Worm (Caenorhabditis elegans) whole organism, L2 larva: ENCODE data around the gene ints-11.

Source experiments
- C34F6.9 ChIP-seq: fragments of 150-350 bp; optimal IDR thresholded peaks from 2 replicates; lab custom pipeline; 2014; ENCODE audit warnings: missing biosample characterization, missing genetic modification characterization
- F13H6.1 ChIP-seq: sonication (generic microtip); optimal IDR thresholded peaks from 2 replicates; lab custom pipeline; 2016; ENCODE audit warnings: missing genetic modification characterization, missing compliant biosample characterization
- R02D3.7 ChIP-seq: fragments of 150-350 bp; optimal IDR thresholded peaks from 2 replicates; lab custom pipeline; 2014; ENCODE audit warnings: missing biosample characterization, missing genetic modification characterization
- Y55F3AM.14 ChIP-seq: fragments of 200-800 bp; sonication (Bioruptor generic); optimal IDR thresholded peaks from 2 replicates; lab custom pipeline; 2018; ENCODE audit warnings: mild to moderate bottlenecking, missing genetic modification characterization, missing compliant biosample characterization
- ZK546.5 ChIP-seq: sonication (generic microtip); optimal IDR thresholded peaks from 2 replicates; lab custom pipeline; 2017; ENCODE audit warnings: missing biosample characterization, missing genetic modification characterization
- alr-1 ChIP-seq: fragments of 150-350 bp; optimal IDR thresholded peaks from 2 replicates; lab custom pipeline; 2014; ENCODE audit warnings: missing biosample characterization, missing genetic modification characterization
- aly-2 ChIP-seq: fragments of 150-350 bp; optimal IDR thresholded peaks from 2 replicates; lab custom pipeline; 2014; ENCODE audit warnings: missing biosample characterization, missing genetic modification characterization
- ama-1 ChIP-seq: fragments of 150-350 bp; optimal IDR thresholded peaks from 2 replicates; lab custom pipeline; 2018; ENCODE audit warnings: inconsistent platforms
- blmp-1 ChIP-seq: sonication (generic microtip); optimal IDR thresholded peaks from 2 replicates; lab custom pipeline; 2017; ENCODE audit warnings: missing genetic modification characterization, mild to moderate bottlenecking, missing compliant biosample characterization, antibody characterized with exemption, moderate library complexity; ENCODE audit not compliant: insufficient read depth
- ceh-82 ChIP-seq: fragments of 150-350 bp; optimal IDR thresholded peaks from 2 replicates; lab custom pipeline; 2014; ENCODE audit warnings: missing biosample characterization, missing genetic modification characterization
- crh-2 ChIP-seq: sonication (generic microtip); optimal IDR thresholded peaks from 2 replicates; lab custom pipeline; 2017; ENCODE audit warnings: missing biosample characterization, missing genetic modification characterization
- dmd-4 ChIP-seq: sonication (generic microtip); optimal IDR thresholded peaks from 2 replicates; lab custom pipeline; 2017; ENCODE audit warnings: missing biosample characterization, missing genetic modification characterization
- elt-1 ChIP-seq: fragments of 150-350 bp; optimal IDR thresholded peaks from 2 replicates; lab custom pipeline; 2014; ENCODE audit warnings: missing biosample characterization, missing genetic modification characterization
- elt-3 ChIP-seq: sonication (generic microtip); optimal IDR thresholded peaks from 2 replicates; lab custom pipeline; 2017; ENCODE audit warnings: missing biosample characterization, missing genetic modification characterization
- fos-1 ChIP-seq: fragments of 150-350 bp; optimal IDR thresholded peaks from 2 replicates; lab custom pipeline; 2014; ENCODE audit warnings: missing biosample characterization, missing genetic modification characterization
- gmeb-1 ChIP-seq: fragments of 150-350 bp; optimal IDR thresholded peaks from 2 replicates; lab custom pipeline; 2014; ENCODE audit warnings: missing biosample characterization, missing genetic modification characterization
- lin-11 ChIP-seq: fragments of 150-350 bp; sonication (generic microtip); optimal IDR thresholded peaks from 2 replicates; lab custom pipeline; 2014; ENCODE audit warnings: missing biosample characterization, missing genetic modification characterization, inconsistent platforms, mixed read lengths
- lin-13 ChIP-seq: fragments of 150-350 bp; optimal IDR thresholded peaks from 2 replicates; lab custom pipeline; 2014; ENCODE audit warnings: missing biosample characterization, missing genetic modification reagents, missing genetic modification characterization
- lin-39 ChIP-seq: fragments of 150-350 bp; optimal IDR thresholded peaks from 2 replicates; lab custom pipeline; 2014; ENCODE audit warnings: missing biosample characterization, missing genetic modification reagents, missing genetic modification characterization
- mab-5 ChIP-seq: fragments of 150-350 bp; optimal IDR thresholded peaks from 2 replicates; lab custom pipeline; 2014; ENCODE audit warnings: missing biosample characterization, missing genetic modification characterization
- mdl-1 ChIP-seq, 2 experiments: fragments of 150-350 bp in 1 of 2; sonication (generic microtip) in 1 of 2; optimal IDR thresholded peaks; 2 replicates each; lab custom pipeline; 2017; ENCODE audit warnings: missing biosample characterization in 2 of 2, missing genetic modification characterization in 2 of 2
- nhr-10 ChIP-seq: sonication (generic microtip); optimal IDR thresholded peaks from 2 replicates; lab custom pipeline; 2017; ENCODE audit warnings: missing biosample characterization, missing genetic modification characterization
- nhr-11 ChIP-seq: fragments of 150-350 bp; optimal IDR thresholded peaks from 2 replicates; lab custom pipeline; 2014; ENCODE audit warnings: missing biosample characterization, missing genetic modification characterization
- nhr-12 ChIP-seq: fragments of 150-350 bp; optimal IDR thresholded peaks from 2 replicates; lab custom pipeline; 2014; ENCODE audit warnings: missing biosample characterization, missing genetic modification characterization
- nhr-129 ChIP-seq: fragments of 150-350 bp; optimal IDR thresholded peaks from 2 replicates; lab custom pipeline; 2014; ENCODE audit warnings: missing biosample characterization, missing genetic modification characterization
- nhr-21 ChIP-seq: fragments of 150-350 bp; optimal IDR thresholded peaks from 2 replicates; lab custom pipeline; 2014; ENCODE audit warnings: missing biosample characterization, missing genetic modification characterization
- nhr-23 ChIP-seq: fragments of 150-350 bp; optimal IDR thresholded peaks from 2 replicates; lab custom pipeline; 2014; ENCODE audit warnings: missing biosample characterization, missing genetic modification reagents, missing genetic modification characterization
- nhr-237 ChIP-seq: fragments of 150-350 bp; optimal IDR thresholded peaks from 2 replicates; lab custom pipeline; 2014; ENCODE audit warnings: missing biosample characterization, missing genetic modification characterization
- nhr-25 ChIP-seq: fragments of 150-350 bp; sonication (generic microtip); optimal IDR thresholded peaks from 3 replicates; lab custom pipeline; 2014; ENCODE audit warnings: missing biosample characterization, missing genetic modification characterization
- nhr-6 ChIP-seq: fragments of 150-350 bp; optimal IDR thresholded peaks from 2 replicates; lab custom pipeline; 2014; ENCODE audit warnings: missing biosample characterization, missing genetic modification characterization
- nhr-77 ChIP-seq: fragments of 150-350 bp; optimal IDR thresholded peaks from 2 replicates; lab custom pipeline; 2014; ENCODE audit warnings: missing biosample characterization, missing genetic modification characterization
- peb-1 ChIP-seq: fragments of 150-350 bp; optimal IDR thresholded peaks from 2 replicates; lab custom pipeline; 2014; ENCODE audit warnings: missing biosample characterization, missing genetic modification characterization
- sem-4 ChIP-seq: fragments of 150-350 bp; optimal IDR thresholded peaks from 2 replicates; lab custom pipeline; 2014; ENCODE audit warnings: missing biosample characterization, missing genetic modification reagents, missing genetic modification characterization
- skn-1 ChIP-seq: sonication (generic microtip); optimal IDR thresholded peaks from 2 replicates; lab custom pipeline; 2017; ENCODE audit warnings: missing biosample characterization, missing genetic modification characterization
- sma-3 ChIP-seq: sonication (generic microtip); optimal IDR thresholded peaks from 2 replicates; lab custom pipeline; 2016; ENCODE audit warnings: missing genetic modification reagents, missing genetic modification characterization, missing compliant biosample characterization
- sma-9 ChIP-seq, 2 experiments: fragments of 150-350 bp in 1 of 2; sonication (generic microtip) in 1 of 2; optimal IDR thresholded peaks; 2 replicates each; lab custom pipeline; 2014 to 2016; ENCODE audit warnings: missing genetic modification characterization in 2 of 2, mild to moderate bottlenecking in 1 of 2, missing biosample characterization in 1 of 2, missing compliant biosample characterization in 1 of 2, missing genetic modification reagents in 1 of 2, moderate library complexity in 1 of 2
- snpc-4 ChIP-seq: fragments of 150-350 bp; optimal IDR thresholded peaks from 2 replicates; lab custom pipeline; 2014; ENCODE audit warnings: missing biosample characterization, missing genetic modification characterization
- unc-39 ChIP-seq: fragments of 150-350 bp; optimal IDR thresholded peaks from 2 replicates; lab custom pipeline; 2014; ENCODE audit warnings: missing biosample characterization, missing genetic modification characterization
- unc-55 ChIP-seq: fragments of 150-350 bp; sonication (generic microtip); optimal IDR thresholded peaks from 3 replicates; lab custom pipeline; 2014; ENCODE audit warnings: missing biosample characterization, missing genetic modification reagents, missing genetic modification characterization
- unc-62 ChIP-seq: fragments of 150-350 bp; optimal IDR thresholded peaks from 2 replicates; lab custom pipeline; 2014; ENCODE audit warnings: missing biosample characterization, missing genetic modification reagents, missing genetic modification characterization
- zag-1 ChIP-seq: fragments of 150-350 bp; optimal IDR thresholded peaks from 2 replicates; lab custom pipeline; 2014; ENCODE audit warnings: missing biosample characterization, missing genetic modification characterization
- ztf-1 ChIP-seq: fragments of 200-800 bp; sonication (Bioruptor generic); conservative IDR thresholded peaks from 2 replicates; pipeline ENCODE4 v1.3.6; 2022; ENCODE audit warnings: missing genetic modification characterization, missing compliant biosample characterization
- ztf-11 ChIP-seq: sonication (generic microtip); optimal IDR thresholded peaks from 2 replicates; lab custom pipeline; 2017; ENCODE audit warnings: missing biosample characterization, missing genetic modification characterization
- ztf-4 ChIP-seq: fragments of 150-350 bp; optimal IDR thresholded peaks from 2 replicates; lab custom pipeline; 2014; ENCODE audit warnings: missing biosample characterization, missing genetic modification characterization

Gene ints-11

DNA sequence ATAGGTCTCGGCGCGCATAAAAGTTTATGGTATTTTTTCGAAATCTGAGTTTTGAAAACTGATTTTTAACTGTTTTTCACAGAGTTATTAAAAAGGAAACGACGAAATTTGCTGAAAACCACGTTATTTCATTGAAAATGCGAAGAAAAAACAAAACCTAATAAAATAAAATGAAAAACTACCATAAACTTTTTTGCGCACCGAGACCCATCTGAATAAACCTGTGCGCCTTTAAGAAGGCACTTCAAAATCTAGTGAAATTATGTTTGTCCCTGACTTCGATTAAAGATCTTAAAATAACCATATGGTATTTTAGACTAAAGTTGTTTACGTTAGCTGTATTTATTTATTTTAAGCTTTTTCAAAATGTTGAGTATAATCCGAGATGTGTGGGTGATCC lies 15.5 kb downstream of the ints-11 start:
- TF ChIP-seq ama-1 (lab: Kevin White, UChicago) (no peak), ZK546.5 (tag; lab: Kevin White, UChicago) (no peak), lin-13 (GFP tag; lab: Kevin White, UChicago) (no peak), nhr-77 (tag; lab: Kevin White, UChicago) (no peak), fos-1 (tag; lab: Kevin White, UChicago) (no peak), lin-11 (no peak), C34F6.9 (no peak), blmp-1 (tag; lab: Kevin White, UChicago) (no peak), unc-62 (GFP tag; lab: Kevin White, UChicago) (no peak), nhr-237 (no peak), F13H6.1 (tag; lab: Kevin White, UChicago) (no peak), elt-1 (no peak), elt-3 (tag; lab: Kevin White, UChicago) (no peak)

DNA sequence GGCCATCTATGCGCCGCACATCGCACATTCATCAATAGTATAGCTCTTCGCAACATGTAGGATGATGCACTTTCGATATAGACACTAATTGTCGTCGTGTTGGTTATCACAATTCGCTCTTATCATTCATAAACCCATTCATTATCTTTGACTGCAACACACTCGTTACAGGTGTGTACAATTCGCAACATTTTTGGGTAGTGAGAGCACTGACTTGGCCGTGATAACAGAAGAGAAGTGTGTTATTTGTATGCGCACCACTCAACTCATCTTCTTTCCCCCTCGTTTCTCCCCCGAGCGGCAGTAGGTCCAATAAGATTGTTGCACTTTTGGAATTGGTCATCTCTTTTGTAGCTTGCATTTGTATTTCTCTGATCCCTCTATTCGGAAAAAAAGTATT lies 16.0 kb downstream of the ints-11 start:
- peak; percentile 94 for TF ChIP-seq fos-1 (tag; lab: Kevin White, UChicago)
- peak; percentile 53 for TF ChIP-seq crh-2 (tag; lab: Kevin White, UChicago)
- no peak for TF ChIP-seq ztf-11 (tag; lab: Kevin White, UChicago)
- TF ChIP-seq ZK546.5 (tag; lab: Kevin White, UChicago): no peak
- no peak for TF ChIP-seq ama-1 (lab: Kevin White, UChicago)
- TF ChIP-seq nhr-129: peak; percentile 52
- TF ChIP-seq sma-3 (GFP tag; lab: Kevin White, UChicago): peak; percentile 15
- no peak for TF ChIP-seq unc-39
- TF ChIP-seq sma-9 (GFP tag; optimal IDR thresholded peaks at IDR 0.05; lab: Kevin White, UChicago): peak; percentile 77
- TF ChIP-seq sma-9 (tag; optimal IDR thresholded peaks at IDR 0.05; lab: Kevin White, UChicago): no peak
- no peak for TF ChIP-seq nhr-23 (tag; lab: Kevin White, UChicago)
- TF ChIP-seq peb-1: no peak
- TF ChIP-seq lin-11: no peak
- peak; percentile 43 for TF ChIP-seq F13H6.1 (tag; lab: Kevin White, UChicago)

DNA sequence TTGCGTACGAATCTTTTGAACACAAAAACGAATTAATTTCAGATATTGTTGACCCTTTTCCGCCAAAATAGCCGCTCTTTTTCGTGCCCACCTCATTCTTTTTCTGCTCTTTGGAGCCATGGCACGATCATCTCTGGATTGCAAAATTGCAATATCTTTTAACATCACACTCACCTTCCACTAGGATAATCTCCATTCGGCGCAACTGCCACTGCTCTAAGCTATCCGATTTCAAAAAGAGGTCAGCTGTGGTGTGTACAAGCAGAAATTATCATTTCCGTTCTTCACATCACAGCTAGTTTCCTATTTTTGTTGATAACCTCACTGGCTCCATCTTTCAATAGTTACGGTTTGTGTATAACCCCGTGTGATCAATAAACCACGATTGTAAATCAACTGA lies 16.7 kb downstream of the ints-11 start:
- TF ChIP-seq sma-9 (GFP tag; optimal IDR thresholded peaks at IDR 0.05; lab: Kevin White, UChicago) (peak; percentile 66), sma-9 (tag; optimal IDR thresholded peaks at IDR 0.05; lab: Kevin White, UChicago) (no peak), dmd-4 (no peak)

DNA sequence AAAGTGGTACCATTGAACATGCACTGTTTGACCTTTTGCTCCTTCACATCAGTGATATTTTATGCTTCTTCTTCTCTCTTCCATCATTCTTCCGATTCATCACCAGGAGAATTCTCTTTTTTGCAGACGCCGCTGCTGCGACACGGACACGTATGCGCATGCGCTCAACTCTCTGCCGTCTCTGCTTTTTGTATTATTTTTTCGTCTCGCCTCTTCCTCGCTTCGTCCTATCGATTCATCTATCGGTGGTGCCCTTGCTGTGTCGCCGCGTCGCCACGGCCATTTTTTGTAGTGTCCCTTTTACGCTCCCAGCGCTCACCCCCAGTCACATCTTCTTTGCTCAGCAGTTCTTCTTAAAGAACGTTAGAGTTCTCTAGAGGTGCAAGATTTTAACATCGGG lies 17.1 kb downstream of the ints-11 start:
- TF ChIP-seq lin-39 (tag; lab: Kevin White, UChicago): no peak
- no peak for TF ChIP-seq nhr-11 (tag; lab: Kevin White, UChicago)
- peak; percentile 45 for TF ChIP-seq nhr-129
- TF ChIP-seq ztf-1: no peak
- TF ChIP-seq nhr-12 (tag; lab: Kevin White, UChicago): no peak
- TF ChIP-seq mab-5 (tag; lab: Kevin White, UChicago): peak; percentile 28
- TF ChIP-seq aly-2 (tag; lab: Kevin White, UChicago): no peak
- no peak for TF ChIP-seq elt-3 (tag; lab: Kevin White, UChicago)
- no peak for TF ChIP-seq dmd-4
- no peak for TF ChIP-seq R02D3.7 (tag; lab: Kevin White, UChicago)
- TF ChIP-seq crh-2 (tag; lab: Kevin White, UChicago): peak; percentile 89
- no peak for TF ChIP-seq ZK546.5 (tag; lab: Kevin White, UChicago)
- TF ChIP-seq sem-4: peak; percentile 66
- peak; percentile 8 for TF ChIP-seq nhr-21 (tag; lab: Kevin White, UChicago)
- peak; percentile 26 for TF ChIP-seq lin-11
- TF ChIP-seq mdl-1 (tag; optimal IDR thresholded peaks at IDR 0.05; lab: Kevin White, UChicago): peak; percentile 39 to 54
- TF ChIP-seq unc-62 (GFP tag; lab: Kevin White, UChicago): no peak
- no peak for TF ChIP-seq nhr-23 (tag; lab: Kevin White, UChicago)
- TF ChIP-seq zag-1: peak; percentile 55
- TF ChIP-seq unc-55 (GFP tag; lab: Kevin White, UChicago): peak; percentile 70
- no peak for TF ChIP-seq blmp-1 (tag; lab: Kevin White, UChicago)
- TF ChIP-seq sma-3 (GFP tag; lab: Kevin White, UChicago): no peak
- TF ChIP-seq elt-1: no peak
- no peak for TF ChIP-seq ztf-11 (tag; lab: Kevin White, UChicago)
- no peak for TF ChIP-seq nhr-77 (tag; lab: Kevin White, UChicago)
- TF ChIP-seq nhr-25 (tag; lab: Kevin White, UChicago): peak; percentile 22
- no peak for TF ChIP-seq nhr-6 (tag; lab: Kevin White, UChicago)
- TF ChIP-seq ama-1 (lab: Kevin White, UChicago): no peak
- TF ChIP-seq unc-39: no peak
- TF ChIP-seq gmeb-1: no peak
- TF ChIP-seq Y55F3AM.14 (GFP tag; lab: Kevin White, UChicago): peak; percentile 6
- no peak for TF ChIP-seq nhr-10 (tag; lab: Kevin White, UChicago)
- peak; percentile 55 for TF ChIP-seq C34F6.9
- no peak for TF ChIP-seq snpc-4 (tag; lab: Kevin White, UChicago)
- no peak for TF ChIP-seq skn-1 (tag; lab: Kevin White, UChicago)
- no peak for TF ChIP-seq ceh-82 (tag; lab: Kevin White, UChicago)
- no peak for TF ChIP-seq alr-1 (tag; lab: Kevin White, UChicago)
- peak; percentile 36 for TF ChIP-seq sma-9 (GFP tag; optimal IDR thresholded peaks at IDR 0.05; lab: Kevin White, UChicago)
- TF ChIP-seq sma-9 (tag; optimal IDR thresholded peaks at IDR 0.05; lab: Kevin White, UChicago): no peak
- peak; percentile 70 for TF ChIP-seq fos-1 (tag; lab: Kevin White, UChicago)
- TF ChIP-seq ztf-4 (tag; lab: Kevin White, UChicago): no peak
- peak; percentile 18 for TF ChIP-seq lin-13 (GFP tag; lab: Kevin White, UChicago)
